Worm (Caenorhabditis elegans) whole organism, early embryonic: ENCODE results near the gene T24B8.4.

ENCODE experiments used
- aly-1 ChIP-seq: sonication (generic microtip); optimal IDR thresholded peaks from 2 replicates; lab custom pipeline; 2016; ENCODE audit warnings: missing genetic modification characterization, missing compliant biosample characterization
- ama-1 ChIP-seq: fragments of 150-350 bp; optimal IDR thresholded peaks from 2 replicates; lab custom pipeline; 2014
- ets-7 ChIP-seq: sonication (generic microtip); optimal IDR thresholded peaks from 2 replicates; lab custom pipeline; 2016; ENCODE audit warnings: missing genotype, missing genetic modification characterization, missing compliant biosample characterization
- flt-1 ChIP-seq: fragments of 200-800 bp; sonication (Bioruptor generic); IDR thresholded peaks from 2 replicates; pipeline ENCODE4 v1.3.6; 2022; ENCODE audit warnings: missing genetic modification characterization, missing compliant biosample characterization
- hmbx-1 ChIP-seq: sonication (generic microtip); optimal IDR thresholded peaks from 2 replicates; lab custom pipeline; 2016; ENCODE audit warnings: mild to moderate bottlenecking, missing genetic modification characterization, missing compliant biosample characterization
- hmg-4 ChIP-seq: fragments of 200-800 bp; sonication (Bioruptor generic); optimal IDR thresholded peaks from 2 replicates; lab custom pipeline; 2018; ENCODE audit warnings: mild to moderate bottlenecking, missing genetic modification characterization, missing compliant biosample characterization
- scrt-1 ChIP-seq: fragments of 200-800 bp; sonication (Bioruptor generic); IDR thresholded peaks from 2 replicates; pipeline ENCODE4 v1.3.6; 2022; ENCODE audit warnings: missing genetic modification characterization, missing compliant biosample characterization
- tbx-37 ChIP-seq: fragments of 200-800 bp; sonication (Bioruptor generic); conservative IDR thresholded peaks from 2 replicates; pipeline ENCODE4 v1.3.6; 2022; ENCODE audit warnings: missing genetic modification reagents, missing genetic modification characterization, missing compliant biosample characterization

DNA sequence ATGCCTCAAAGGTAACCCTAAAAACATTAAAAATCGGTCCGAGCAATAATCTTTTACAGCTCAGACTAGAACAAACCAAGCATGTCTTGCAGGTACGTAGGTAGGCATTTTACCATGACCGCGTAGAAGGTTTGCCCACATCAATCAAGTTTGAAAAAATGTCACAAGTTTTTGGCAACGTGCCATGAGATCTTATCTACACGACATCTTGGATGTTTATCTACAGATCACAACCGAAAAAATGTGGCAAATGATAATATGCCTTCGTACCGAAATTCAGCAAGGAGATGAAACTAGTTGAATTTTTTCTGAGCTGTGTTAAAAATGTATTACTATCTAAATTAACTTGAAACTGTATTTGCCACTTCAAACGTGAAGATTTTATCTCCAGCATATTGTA, 6.2 kb downstream of the T24B8.4 start:
- TF ChIP-seq scrt-1 (GFP tag; lab: Robert Waterston, UW) (no peak), flt-1 (GFP tag; lab: Robert Waterston, UW) (no peak), aly-1 (tag; lab: Kevin White, UChicago) (no peak), ets-7 (no peak), hmbx-1 (no peak), hmg-4 (no peak), ama-1 (lab: Kevin White, UChicago) (no peak), tbx-37 (no peak)
